Worm (Caenorhabditis elegans) whole organism, young adult: Measurements from ENCODE around the gene Y49F6B.12.
A peak's percentile ranks its signal among the peaks of the same experiment; 100 is the strongest.

Experiments used
- B0261.1 ChIP-seq: sonication (generic microtip); optimal IDR thresholded peaks from 2 replicates; lab custom pipeline; 2016; ENCODE audit warnings: mild to moderate bottlenecking, missing genetic modification characterization, moderate library complexity, missing compliant biosample characterization
- attf-5 ChIP-seq: fragments of 200-800 bp; sonication (Bioruptor generic); optimal IDR thresholded peaks from 2 replicates; lab custom pipeline; 2018; ENCODE audit warnings: mild to moderate bottlenecking, missing genetic modification characterization, missing compliant biosample characterization
- hmg-1.2 ChIP-seq: fragments of 200-800 bp; sonication (Bioruptor generic); IDR thresholded peaks from 2 replicates; pipeline ENCODE4 v1.3.6; 2022; ENCODE audit warnings: missing genetic modification reagents, missing genetic modification characterization, missing compliant biosample characterization
- hsf-1 ChIP-seq: fragments of 200-800 bp; sonication (Bioruptor generic); IDR thresholded peaks from 2 replicates; pipeline ENCODE4 v1.3.6; 2022; ENCODE audit warnings: missing genetic modification reagents, missing genetic modification characterization, missing compliant biosample characterization
- snpc-1.1 ChIP-seq: sonication (generic microtip); optimal IDR thresholded peaks from 2 replicates; lab custom pipeline; 2017; ENCODE audit warnings: missing genetic modification characterization, mild to moderate bottlenecking, missing compliant biosample characterization, antibody characterized with exemption, moderate library complexity, missing genotype, missing genetic modification reagents; ENCODE audit not compliant: insufficient read depth

Gene Y49F6B.12

DNA sequence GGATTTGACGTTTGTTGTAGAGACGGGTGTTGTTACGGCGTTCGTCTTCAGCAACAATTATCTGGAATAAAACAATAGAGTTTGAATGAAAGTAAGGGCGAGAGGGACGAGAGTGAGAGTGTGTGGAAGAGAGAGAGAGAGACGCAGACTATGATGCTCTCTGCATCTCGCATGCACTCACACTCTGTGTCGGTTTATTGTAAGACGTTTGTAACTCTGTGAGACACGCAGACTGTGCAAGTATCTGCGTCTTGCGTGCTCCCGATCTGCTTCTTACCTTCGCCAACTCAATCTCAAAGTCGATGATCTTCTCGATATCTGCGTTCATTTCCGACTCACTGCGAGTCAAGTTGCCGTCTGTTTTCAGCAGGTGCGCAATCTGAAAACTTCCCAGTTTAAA, 49.3 kb downstream of the Y49F6B.12 start:
- TF ChIP-seq attf-5 (no peak), B0261.1 (tag; lab: Kevin White, UChicago) (no peak), hmg-1.2 (GFP tag; lab: Robert Waterston, UW) (peak; percentile 34; the same call in 1 of the 2 replicates), hsf-1 (GFP tag; lab: Robert Waterston, UW) (no peak), snpc-1.1 (tag; lab: Kevin White, UChicago) (no peak)
- TF ChIP-seq, all 124 proteins: peak for 1
